2 fruit fly cellular contexts compared by ENCODE assay signal in genomic region chr2L:2894356-2894755, dm6.
TF ChIP-seq lines count a peak whose summit lies in the region.

No protein-coding gene starts in this region.

- no peak for TF ChIP-seq CTCF in whole organism, embryonic (GFP tag; optimal IDR thresholded peaks at IDR 0.05; lab: Kevin White, UChicago)

TF ChIP-seq in whole organism, embryonic, 481 proteins besides CTCF, POLR2A, EP300 and RAD21:
- TF ChIP-seq C15 (GFP tag; IDR thresholded peaks at IDR 0.05; lab: Robert Waterston, UW), result no peak
- peak; percentile 56 for TF ChIP-seq sens (GFP tag; lab: Kevin White, UChicago)
- TF ChIP-seq pros (GFP tag; optimal IDR thresholded peaks at IDR 0.05; lab: Kevin White, UChicago), result peak; percentile 18
- peak; percentile 14 for TF ChIP-seq Hey (tag; optimal IDR thresholded peaks at IDR 0.05; lab: Kevin White, UChicago)
- TF ChIP-seq abd-A (tag; optimal IDR thresholded peaks at IDR 0.05; lab: Kevin White, UChicago), result peak; percentile 56
- TF ChIP-seq Deaf1 (tag; optimal IDR thresholded peaks at IDR 0.05; lab: Kevin White, UChicago), result peak; percentile 13
- TF ChIP-seq zen (tag; optimal IDR thresholded peaks at IDR 0.05; lab: Kevin White, UChicago), result no peak

TF ChIP-seq in whole organism, wandering third instar larva, 38 proteins besides CTCF, POLR2A, EP300 and RAD21:
- TF ChIP-seq CG9705 (GFP tag; optimal IDR thresholded peaks at IDR 0.05; lab: Kevin White, UChicago) (no peak), Dfd (GFP tag; optimal IDR thresholded peaks at IDR 0.05; lab: Kevin White, UChicago) (peak; percentile 81)
TF ChIP-seq in whole organism, wandering third instar larva: peak in this region for 1.

Comparison
In these comparisons a context has a peak if more than half of its experiments do, and no peak if none do; other contexts are left out.
1. Of the 10 proteins assayed by ChIP-seq in both whole organism, embryonic and whole organism, wandering third instar larva: peak only in whole organism, embryonic: none; only in whole organism, wandering third instar larva: Dfd; in both: none; in neither: 9.